Fruit fly (Drosophila melanogaster): ENCODE measurements around the gene CG18558.

CG18558 gene

dm6 chr2L:2885503-2886225, 41.4 kb upstream of the CG18558 start, which contains the start of the genes NTPase and lilli (continued):
- peak; percentile 12 for TF ChIP-seq PHDP (tag; optimal IDR thresholded peaks at IDR 0.05)
- TF ChIP-seq CG7357 (GFP tag; IDR thresholded peaks at IDR 0.05) = no peak
- no peak for TF ChIP-seq br (optimal IDR thresholded peaks at IDR 0.05)
- peak; percentile 25 for TF ChIP-seq Mes4 (GFP tag; optimal IDR thresholded peaks at IDR 0.05)
- peak; percentile 15 for TF ChIP-seq CG11504 (tag; optimal IDR thresholded peaks at IDR 0.05)
- peak; percentile 90 for TF ChIP-seq Doc3 (GFP tag; IDR thresholded peaks at IDR 0.05; ENCODE audit: partially characterized antibody)
- TF ChIP-seq oc (tag; optimal IDR thresholded peaks at IDR 0.05) = peak; percentile 22
- no peak for TF ChIP-seq CG6254 (GFP tag; optimal IDR thresholded peaks at IDR 0.05)
- peak; percentile 40 for TF ChIP-seq CG17568 (GFP tag; optimal IDR thresholded peaks at IDR 0.05)
- no peak for TF ChIP-seq Abd-B (GFP tag; optimal IDR thresholded peaks at IDR 0.05)
- TF ChIP-seq kni (GFP tag; optimal IDR thresholded peaks at IDR 0.05) = no peak
- TF ChIP-seq Pdp1 (GFP tag; optimal IDR thresholded peaks at IDR 0.05) = peak; percentile 84
- TF ChIP-seq CHES-1-like (GFP tag; optimal IDR thresholded peaks at IDR 0.05) = peak; percentile 58
- no peak for TF ChIP-seq CG15514 (GFP tag; optimal IDR thresholded peaks at IDR 0.05)
- TF ChIP-seq sob (GFP tag; IDR thresholded peaks at IDR 0.05) = peak; percentile 83
- TF ChIP-seq CG10979 (tag; optimal IDR thresholded peaks at IDR 0.05) = no peak
- peak; percentile 95 for TF ChIP-seq lilli (GFP tag; optimal IDR thresholded peaks at IDR 0.05)
- TF ChIP-seq Deaf1 (tag; optimal IDR thresholded peaks at IDR 0.05) = no peak
- no peak for TF ChIP-seq cad (GFP tag; optimal IDR thresholded peaks at IDR 0.05)
- TF ChIP-seq CG12659 (GFP tag; optimal IDR thresholded peaks at IDR 0.05) = peak; percentile 57
- peak; percentile 41 for TF ChIP-seq Fer1 (GFP tag; optimal IDR thresholded peaks at IDR 0.05)
- TF ChIP-seq Fer3 (tag; optimal IDR thresholded peaks at IDR 0.05) = no peak
- peak; percentile 95 for TF ChIP-seq CG10267 (tag; optimal IDR thresholded peaks at IDR 0.05)
- TF ChIP-seq Oaz (GFP tag; IDR thresholded peaks at IDR 0.05) = 0 out of 2 replicates have a peak, but pooled peaks have one; percentile 28
- no peak for TF ChIP-seq eyg (GFP tag; optimal IDR thresholded peaks at IDR 0.05)
- TF ChIP-seq Scr (GFP tag; IDR thresholded peaks at IDR 0.05; ENCODE audit: partially characterized antibody) = peak; percentile 93
- no peak for TF ChIP-seq CTCF (GFP tag; optimal IDR thresholded peaks at IDR 0.05)
- TF ChIP-seq Rx (GFP tag; IDR thresholded peaks at IDR 0.05) = no peak; the same call in 1 of the 2 replicates
- TF ChIP-seq ttk (GFP tag; IDR thresholded peaks at IDR 0.05) = peak; percentile 59; the same call in 1 of the 2 replicates
- 0 out of 2 replicates have a peak, but pooled peaks have one; percentile 26 for TF ChIP-seq Adf1 (GFP tag; IDR thresholded peaks at IDR 0.05)
- TF ChIP-seq NFAT (GFP tag; IDR thresholded peaks at IDR 0.05) = peak; percentile 12; the same call in 1 of the 2 replicates
- TF ChIP-seq Spps (tag; optimal IDR thresholded peaks at IDR 0.05) = peak; percentile 1
- peak; percentile 34; the same call in 1 of the 2 replicates for TF ChIP-seq seq (GFP tag; IDR thresholded peaks at IDR 0.05)
- TF ChIP-seq bbx (GFP tag; IDR thresholded peaks at IDR 0.05; ENCODE audit: partially characterized antibody) = peak; percentile 96
- TF ChIP-seq CG32532 (GFP tag; IDR thresholded peaks at IDR 0.05) = peak; percentile 9; the same call in 1 of the 2 replicates
- TF ChIP-seq ap (GFP tag; IDR thresholded peaks at IDR 0.05) = peak; percentile 31; the same call in 1 of the 2 replicates
- no peak for TF ChIP-seq Sry-β (GFP tag; optimal IDR thresholded peaks at IDR 0.05)
- peak; percentile 49 for TF ChIP-seq unpg (GFP tag; optimal IDR thresholded peaks at IDR 0.05)
- no peak for TF ChIP-seq sug (tag; optimal IDR thresholded peaks at IDR 0.05)
- TF ChIP-seq h (optimal IDR thresholded peaks at IDR 0.05) = no peak
- no peak for TF ChIP-seq sc (optimal IDR thresholded peaks at IDR 0.05)
- no peak for TF ChIP-seq sc (GFP tag; optimal IDR thresholded peaks at IDR 0.05)
- peak; percentile 87 for TF ChIP-seq CG14860 (GFP tag; IDR thresholded peaks at IDR 0.05; ENCODE audit: partially characterized antibody)
- no peak for TF ChIP-seq ro (GFP tag; IDR thresholded peaks at IDR 0.05)
- peak; percentile 16 for TF ChIP-seq Mad (GFP tag; optimal IDR thresholded peaks at IDR 0.05)
- TF ChIP-seq Neu2 (GFP tag; optimal IDR thresholded peaks at IDR 0.05; ENCODE audit: borderline replicate concordance) = no peak
- TF ChIP-seq CG2199 (GFP tag; IDR thresholded peaks at IDR 0.05) = peak; percentile 20; the same call in 1 of the 3 replicates
- peak; percentile 31 for TF ChIP-seq vfl (GFP tag; optimal IDR thresholded peaks at IDR 0.05)
- TF ChIP-seq grn (GFP tag; optimal IDR thresholded peaks at IDR 0.05) = peak; percentile 92
- no peak for TF ChIP-seq Drgx (GFP tag; IDR thresholded peaks at IDR 0.05)
